Fruit fly (Drosophila melanogaster) whole organism, prepupa: ENCODE data around the gene CG6765.
A peak's percentile ranks its signal among the peaks of the same experiment; 100 is the strongest.

ENCODE experiments used
- Blimp-1 ChIP-seq: fragments of 200-800 bp; sonication (Bioruptor generic); optimal IDR thresholded peaks from 3 replicates; lab custom pipeline; 2017; ENCODE audit warnings: missing biosample characterization, missing genetic modification characterization, mild to moderate bottlenecking, moderate library complexity, missing genetic modification reagents
- CG10669 ChIP-seq: fragments of 200-800 bp; sonication (Bioruptor generic); optimal IDR thresholded peaks from 3 replicates; lab custom pipeline; 2018; ENCODE audit warnings: missing biosample characterization, mild to moderate bottlenecking, missing genetic modification characterization, moderate library complexity
- CG11762 ChIP-seq: fragments of 200-800 bp; sonication (Bioruptor generic); optimal IDR thresholded peaks from 3 replicates; lab custom pipeline; 2016; ENCODE audit warnings: missing biosample characterization, missing genetic modification characterization; ENCODE audit not compliant: insufficient read depth
- CG11902 ChIP-seq: fragments of 200-800 bp; sonication (Bioruptor generic); optimal IDR thresholded peaks from 3 replicates; lab custom pipeline; 2016; ENCODE audit warnings: missing biosample characterization, missing genetic modification characterization
- CG16779 ChIP-seq: fragments of 200-800 bp; sonication (Bioruptor generic); optimal IDR thresholded peaks from 3 replicates; lab custom pipeline; 2017; ENCODE audit warnings: missing biosample characterization, mild to moderate bottlenecking, missing genetic modification characterization
- CG3032 ChIP-seq: fragments of 200-800 bp; optimal IDR thresholded peaks from 2 replicates; lab custom pipeline; 2019; ENCODE audit warnings: missing biosample characterization, mild to moderate bottlenecking, missing genetic modification characterization, moderate library complexity
- CG31627 ChIP-seq: fragments of 200-800 bp; sonication (Bioruptor generic); optimal IDR thresholded peaks from 3 replicates; lab custom pipeline; 2016; ENCODE audit warnings: missing biosample characterization, missing genetic modification characterization
- CG32006 ChIP-seq: fragments of 200-800 bp; sonication (Bioruptor generic); optimal IDR thresholded peaks from 3 replicates; lab custom pipeline; 2017; ENCODE audit warnings: missing biosample characterization, mild to moderate bottlenecking, missing genetic modification characterization
- CG34406 ChIP-seq: fragments of 200-800 bp; sonication (Bioruptor generic); optimal IDR thresholded peaks from 3 replicates; lab custom pipeline; 2016; ENCODE audit warnings: missing biosample characterization, missing genetic modification characterization
- CG3919 ChIP-seq: fragments of 200-800 bp; sonication (Bioruptor generic); optimal IDR thresholded peaks from 3 replicates; lab custom pipeline; 2016; ENCODE audit warnings: missing biosample characterization, missing genetic modification characterization
- CG6276 ChIP-seq: fragments of 200-800 bp; sonication (Bioruptor generic); optimal IDR thresholded peaks from 2 replicates; lab custom pipeline; 2017; ENCODE audit warnings: missing biosample characterization, mild to moderate bottlenecking, missing genetic modification characterization
- CG6792 ChIP-seq: fragments of 200-800 bp; sonication (Bioruptor generic); optimal IDR thresholded peaks from 3 replicates; lab custom pipeline; 2016; ENCODE audit warnings: missing biosample characterization, missing genetic modification characterization
- CG6808 ChIP-seq: fragments of 200-800 bp; sonication (Bioruptor generic); optimal IDR thresholded peaks from 3 replicates; lab custom pipeline; 2017; ENCODE audit warnings: missing biosample characterization, missing genetic modification characterization, mild to moderate bottlenecking, moderate library complexity, missing genetic modification reagents
- CG6854 ChIP-seq: fragments of 200-800 bp; sonication (Bioruptor generic); optimal IDR thresholded peaks from 2 replicates; lab custom pipeline; 2017; ENCODE audit warnings: missing biosample characterization, mild to moderate bottlenecking, missing genetic modification characterization
- CG8119 ChIP-seq: fragments of 200-800 bp; sonication (Bioruptor generic); IDR thresholded peaks from 3 replicates; pipeline ENCODE4 v1.3.6; 2022; ENCODE audit warnings: missing biosample characterization, missing genetic modification characterization
- Eip75B ChIP-seq: fragments of 200-800 bp; sonication (Bioruptor generic); optimal IDR thresholded peaks from 3 replicates; lab custom pipeline; 2016; ENCODE audit warnings: missing biosample characterization, missing genetic modification characterization
- Eip78C ChIP-seq: fragments of 200-800 bp; sonication (Bioruptor generic); peaks from one replicate; lab custom pipeline; 2016; ENCODE audit warnings: missing biosample characterization, missing genetic modification characterization
- Eip93F ChIP-seq: fragments of 200-800 bp; sonication (Bioruptor generic); optimal IDR thresholded peaks from 2 replicates; lab custom pipeline; 2016; ENCODE audit warnings: missing biosample characterization, mild to moderate bottlenecking, missing genetic modification characterization
- Ets21C ChIP-seq: fragments of 200-800 bp; sonication (Bioruptor generic); optimal IDR thresholded peaks from 3 replicates; lab custom pipeline; 2016; ENCODE audit warnings: missing biosample characterization, missing genetic modification characterization
- Ets96B ChIP-seq: fragments of 200-800 bp; optimal IDR thresholded peaks from 2 replicates; lab custom pipeline; 2019; ENCODE audit warnings: missing biosample characterization, mild to moderate bottlenecking, missing genetic modification characterization, moderate library complexity
- Gug ChIP-seq: fragments of 200-800 bp; sonication (Bioruptor generic); IDR thresholded peaks from 2 replicates; pipeline ENCODE4 v1.3.6; 2022; ENCODE audit warnings: missing biosample characterization, missing genetic modification characterization
- Hr38 ChIP-seq: sonication (Bioruptor generic); optimal IDR thresholded peaks from 2 replicates; lab custom pipeline; 2016; ENCODE audit warnings: missing biosample characterization, missing genetic modification characterization
- Hr39 ChIP-seq: fragments of 200-800 bp; sonication (Bioruptor generic); optimal IDR thresholded peaks from 2 replicates; lab custom pipeline; 2016; ENCODE audit warnings: missing biosample characterization, missing genetic modification characterization
- Hr4 ChIP-seq: fragments of 200-800 bp; sonication (Bioruptor generic); optimal IDR thresholded peaks from 3 replicates; lab custom pipeline; 2016; ENCODE audit warnings: missing biosample characterization, missing genetic modification characterization
- Lpt ChIP-seq: fragments of 200-800 bp; sonication (Bioruptor generic); optimal IDR thresholded peaks from 3 replicates; lab custom pipeline; 2016; ENCODE audit warnings: missing biosample characterization, missing genetic modification characterization
- OdsH ChIP-seq: fragments of 200-800 bp; sonication (Bioruptor generic); optimal IDR thresholded peaks from 3 replicates; lab custom pipeline; 2016; ENCODE audit warnings: missing biosample characterization, missing genetic modification characterization
- Smox ChIP-seq: fragments of 200-800 bp; sonication (Bioruptor generic); optimal IDR thresholded peaks from 3 replicates; lab custom pipeline; 2016; ENCODE audit warnings: missing biosample characterization, missing genetic modification characterization
- Sox14 ChIP-seq: fragments of 200-800 bp; sonication (Bioruptor generic); optimal IDR thresholded peaks from 3 replicates; lab custom pipeline; 2016; ENCODE audit warnings: missing biosample characterization, missing genetic modification characterization
- Sox15 ChIP-seq: fragments of 200-800 bp; sonication (Bioruptor generic); optimal IDR thresholded peaks from 3 replicates; lab custom pipeline; 2016; ENCODE audit warnings: missing biosample characterization, missing genetic modification characterization
- acj6 ChIP-seq: fragments of 200-800 bp; sonication (Bioruptor generic); optimal IDR thresholded peaks from 3 replicates; lab custom pipeline; 2016; ENCODE audit warnings: missing biosample characterization, missing genetic modification characterization
- cyc ChIP-seq: fragments of 200-800 bp; sonication (Bioruptor generic); optimal IDR thresholded peaks from 3 replicates; lab custom pipeline; 2016; ENCODE audit warnings: missing biosample characterization, missing genetic modification characterization
- dac ChIP-seq: fragments of 200-800 bp; sonication (Bioruptor generic); optimal IDR thresholded peaks from 2 replicates; lab custom pipeline; 2017; ENCODE audit warnings: missing biosample characterization, mild to moderate bottlenecking, missing genetic modification characterization
- eg ChIP-seq: fragments of 200-800 bp; sonication (Bioruptor generic); IDR thresholded peaks from 3 replicates; pipeline ENCODE4 v1.3.6; 2022; ENCODE audit warnings: missing biosample characterization, missing genetic modification characterization
- esn ChIP-seq: fragments of 200-800 bp; sonication (Bioruptor generic); optimal IDR thresholded peaks from 2 replicates; lab custom pipeline; 2016; ENCODE audit warnings: missing biosample characterization, mild to moderate bottlenecking, missing genetic modification characterization, moderate library complexity
- fkh ChIP-seq: fragments of 200-800 bp; sonication (Bioruptor generic); optimal IDR thresholded peaks from 3 replicates; lab custom pipeline; 2017; ENCODE audit warnings: missing biosample characterization, mild to moderate bottlenecking, missing genetic modification characterization, moderate library complexity
- lz ChIP-seq: fragments of 200-800 bp; sonication (Bioruptor generic); optimal IDR thresholded peaks from 3 replicates; lab custom pipeline; 2016; ENCODE audit warnings: missing biosample characterization, missing genetic modification characterization
- net ChIP-seq: fragments of 200-800 bp; sonication (Bioruptor generic); optimal IDR thresholded peaks from 3 replicates; lab custom pipeline; 2016; ENCODE audit warnings: missing biosample characterization, missing genetic modification characterization
- spab ChIP-seq: fragments of 200-800 bp; sonication (Bioruptor generic); optimal IDR thresholded peaks from 2 replicates; lab custom pipeline; 2017; ENCODE audit warnings: missing biosample characterization, mild to moderate bottlenecking, missing genetic modification characterization, missing genetic modification reagents
- ss ChIP-seq, 2 experiments: fragments of 200-800 bp; sonication (Bioruptor generic); optimal IDR thresholded peaks; 2 replicates in 1 of 2; 3 replicates in 1 of 2; lab custom pipeline; 2017 to 2018; ENCODE audit warnings: mild to moderate bottlenecking in 2 of 2, missing biosample characterization in 2 of 2, missing genetic modification characterization in 2 of 2, moderate library complexity in 1 of 2
- svp ChIP-seq: fragments of 200-800 bp; sonication (Bioruptor generic); peaks from one replicate; lab custom pipeline; 2016; ENCODE audit warnings: missing biosample characterization, missing genetic modification characterization
- vri ChIP-seq: fragments of 200-800 bp; sonication (Bioruptor generic); optimal IDR thresholded peaks from 3 replicates; lab custom pipeline; 2016; ENCODE audit warnings: missing biosample characterization, mild to moderate bottlenecking, missing genetic modification characterization

Gene CG6765

dm6 chr3L:8525691-8526421 lies 13.3 kb downstream of the CG6765 start (continued):
- peak; percentile 80 for TF ChIP-seq fkh
- no peak for TF ChIP-seq spab (GFP tag; lab: Kevin White, UChicago)
- TF ChIP-seq Hr38 (GFP tag; lab: Kevin White, UChicago), result no peak
- no peak for TF ChIP-seq CG34406 (GFP tag; lab: Kevin White, UChicago)
- no peak for TF ChIP-seq eg (GFP tag; lab: Robert Waterston, UW)
- TF ChIP-seq Smox (GFP tag; lab: Kevin White, UChicago), result no peak
- TF ChIP-seq CG11762 (GFP tag; lab: Kevin White, UChicago), result no peak
- TF ChIP-seq acj6, result peak; percentile 22
- no peak for TF ChIP-seq Blimp-1
- TF ChIP-seq CG3032 (tag; lab: Kevin White, UChicago), result no peak
- TF ChIP-seq Lpt (GFP tag; lab: Kevin White, UChicago), result no peak
- no peak for TF ChIP-seq CG3919
- no peak for TF ChIP-seq Ets21C (GFP tag; lab: Kevin White, UChicago)
- TF ChIP-seq CG32006 (GFP tag; lab: Kevin White, UChicago), result peak; percentile 40
- no peak for TF ChIP-seq CG11902 (GFP tag; lab: Kevin White, UChicago)
- TF ChIP-seq CG6854 (GFP tag; lab: Kevin White, UChicago), result no peak

dm6 chr3L:8527829-8528228 lies 15.3 kb downstream of the CG6765 start:
- TF ChIP-seq OdsH (GFP tag; lab: Kevin White, UChicago) (no peak), net (GFP tag; lab: Kevin White, UChicago) (no peak), dac (GFP tag; lab: Kevin White, UChicago) (no peak), Eip93F (GFP tag; lab: Kevin White, UChicago) (no peak), Sox15 (GFP tag; lab: Kevin White, UChicago) (no peak)

- no peak for TF ChIP-seq CG6276
- peak; percentile 44 for TF ChIP-seq Eip78C (GFP tag; lab: Kevin White, UChicago)
- TF ChIP-seq Blimp-1, result peak; percentile 3
- TF ChIP-seq vri (GFP tag; lab: Kevin White, UChicago), result peak; percentile 10
- no peak for TF ChIP-seq CG6792 (GFP tag; lab: Kevin White, UChicago)
- TF ChIP-seq svp (GFP tag; lab: Kevin White, UChicago), result peak; percentile 8
Measured at dm6 chr3L:8528546-8528945, 16.0 kb downstream of the CG6765 start.

- no peak for TF ChIP-seq CG6808 (GFP tag; lab: Kevin White, UChicago)
- no peak for TF ChIP-seq Sox14 (GFP tag; lab: Kevin White, UChicago)
- no peak for TF ChIP-seq Hr4
- no peak for TF ChIP-seq Smox (GFP tag; lab: Kevin White, UChicago)
- no peak for TF ChIP-seq lz (GFP tag; lab: Kevin White, UChicago)
- TF ChIP-seq, all 60 proteins: peak for 0
Measured at dm6 chr3L:8529701-8530100, 17.1 kb downstream of the CG6765 start.

dm6 chr3L:8534386-8535306 lies 22.1 kb downstream of the CG6765 start, which contains the start of gene ergic53:
Gene ergic53, plus strand, starts transcription at chr3L:8534977.
- no peak for TF ChIP-seq Hr39 (GFP tag; lab: Kevin White, UChicago)
- TF ChIP-seq CG11762 (GFP tag; lab: Kevin White, UChicago), result no peak
- TF ChIP-seq Sox15 (GFP tag; lab: Kevin White, UChicago), result no peak
- no peak for TF ChIP-seq CG6854 (GFP tag; lab: Kevin White, UChicago)
- TF ChIP-seq CG10669 (GFP tag; lab: Kevin White, UChicago), result no peak
- TF ChIP-seq esn (GFP tag; lab: Kevin White, UChicago), result no peak
- no peak for TF ChIP-seq CG11902 (GFP tag; lab: Kevin White, UChicago)
- no peak for TF ChIP-seq Ets96B (tag; lab: Kevin White, UChicago)
- no peak for TF ChIP-seq CG31627 (GFP tag; lab: Kevin White, UChicago)
- peak; percentile 52 for TF ChIP-seq svp (GFP tag; lab: Kevin White, UChicago)
- TF ChIP-seq ss (GFP tag; optimal IDR thresholded peaks at IDR 0.05; lab: Kevin White, UChicago), result no peak
- TF ChIP-seq Sox14 (GFP tag; lab: Kevin White, UChicago), result no peak
- no peak for TF ChIP-seq Gug (GFP tag; lab: Robert Waterston, UW)
- no peak for TF ChIP-seq CG8119
- TF ChIP-seq lz (GFP tag; lab: Kevin White, UChicago), result no peak
- TF ChIP-seq cyc (GFP tag; lab: Kevin White, UChicago), result no peak
- TF ChIP-seq CG16779 (tag; lab: Kevin White, UChicago), result no peak
- no peak for TF ChIP-seq Eip75B
- no peak for TF ChIP-seq CG6792 (GFP tag; lab: Kevin White, UChicago)
- no peak for TF ChIP-seq Lpt (GFP tag; lab: Kevin White, UChicago)
